Fruit fly (Drosophila melanogaster) whole organism, embryonic: ENCODE data around the gene Mkk4.

ENCODE experiments used
- Awh ChIP-seq: fragments of 200-800 bp; sonication (Bioruptor generic); IDR thresholded peaks from 2 replicates; pipeline ENCODE4, ENCODE4 v1.3.6; 2022; ENCODE audit warnings: missing biosample characterization, missing genetic modification characterization
- Bdp1 ChIP-seq: fragments of 200-800 bp; sonication (Bioruptor generic); optimal IDR thresholded peaks from 3 replicates; lab custom pipeline; 2016; ENCODE audit warnings: missing biosample characterization, missing genetic modification characterization
- CG10565 ChIP-seq: fragments of 200-800 bp; sonication (Bioruptor generic); optimal IDR thresholded peaks from 3 replicates; lab custom pipeline; 2016; ENCODE audit warnings: missing biosample characterization, mild to moderate bottlenecking, missing genetic modification characterization
- CG10979 ChIP-seq: fragments of 200-800 bp; sonication (Bioruptor generic); optimal IDR thresholded peaks from 2 replicates; lab custom pipeline; 2018; ENCODE audit warnings: missing biosample characterization, mild to moderate bottlenecking, missing genetic modification characterization, moderate library complexity
- CG11247 ChIP-seq: fragments of 200-800 bp; sonication (Bioruptor generic); IDR thresholded peaks from 2 replicates; pipeline ENCODE4 v1.3.6; 2022; ENCODE audit warnings: missing biosample characterization, missing genetic modification characterization
- CG13296 ChIP-seq: fragments of 200-800 bp; sonication (Bioruptor generic); optimal IDR thresholded peaks from 3 replicates; lab custom pipeline; 2018; ENCODE audit warnings: missing biosample characterization, mild to moderate bottlenecking, missing genetic modification characterization
- CG16779 ChIP-seq: fragments of 200-800 bp; sonication (Bioruptor generic); IDR thresholded peaks from 2 replicates; pipeline ENCODE4 v1.3.6; 2022; ENCODE audit warnings: missing biosample characterization, missing genetic modification characterization
- CG18619 ChIP-seq: fragments of 200-800 bp; sonication (Bioruptor generic); optimal IDR thresholded peaks from 3 replicates; lab custom pipeline; 2017; ENCODE audit warnings: missing biosample characterization, mild to moderate bottlenecking, missing genetic modification characterization
- CG18764 ChIP-seq: fragments of 200-800 bp; sonication (Bioruptor generic); optimal IDR thresholded peaks from 3 replicates; lab custom pipeline; 2016; ENCODE audit warnings: missing biosample characterization, missing genetic modification characterization
- CG2678 ChIP-seq: fragments of 200-800 bp; sonication (Bioruptor generic); optimal IDR thresholded peaks from 3 replicates; lab custom pipeline; 2019; ENCODE audit warnings: missing biosample characterization, mild to moderate bottlenecking, missing genetic modification characterization, moderate library complexity
- CG2712 ChIP-seq: fragments of 200-800 bp; optimal IDR thresholded peaks from 3 replicates; lab custom pipeline; 2019; ENCODE audit warnings: missing biosample characterization, mild to moderate bottlenecking, missing genetic modification characterization, moderate library complexity
- CG4360 ChIP-seq: fragments of 200-800 bp; sonication (Bioruptor generic); IDR thresholded peaks from 2 replicates; pipeline ENCODE4 v1.3.6; 2022; ENCODE audit warnings: missing biosample characterization, missing genetic modification characterization
- CG7786 ChIP-seq: fragments of 200-800 bp; sonication (Bioruptor generic); optimal IDR thresholded peaks from 2 replicates; lab custom pipeline; 2016; ENCODE audit warnings: missing biosample characterization, missing genetic modification characterization
- CG7839 ChIP-seq: fragments of 200-800 bp; sonication (Bioruptor generic); optimal IDR thresholded peaks from 3 replicates; lab custom pipeline; 2018; ENCODE audit warnings: missing biosample characterization, mild to moderate bottlenecking, missing genetic modification characterization, moderate library complexity
- CG8290 ChIP-seq, 3 experiments: fragments of 200-800 bp; sonication (Bioruptor generic); optimal IDR thresholded peaks; 2 replicates each; lab custom pipeline; 2016 to 2019; ENCODE audit warnings: missing biosample characterization in 3 of 3, missing genetic modification characterization in 3 of 3, mild to moderate bottlenecking in 2 of 3, moderate library complexity in 1 of 3
- CG9437 ChIP-seq: fragments of 200-800 bp; sonication (Bioruptor generic); optimal IDR thresholded peaks from 2 replicates; lab custom pipeline; 2018; ENCODE audit warnings: missing biosample characterization, mild to moderate bottlenecking, missing genetic modification characterization
- CHES-1-like ChIP-seq: fragments of 200-800 bp; sonication (Bioruptor generic); optimal IDR thresholded peaks from 2 replicates; lab custom pipeline; 2016; ENCODE audit warnings: missing biosample characterization, missing genetic modification characterization
- D19A ChIP-seq: fragments of 200-800 bp; optimal IDR thresholded peaks from 3 replicates; lab custom pipeline; 2019; ENCODE audit warnings: missing biosample characterization, mild to moderate bottlenecking, missing genetic modification characterization, moderate library complexity
- Ets97D ChIP-seq: fragments of 200-800 bp; sonication (Bioruptor generic); optimal IDR thresholded peaks from 3 replicates; lab custom pipeline; 2016; ENCODE audit warnings: missing biosample characterization, missing genetic modification characterization
- Jarid2 ChIP-seq: fragments of 200-800 bp; sonication (Bioruptor generic); optimal IDR thresholded peaks from 3 replicates; lab custom pipeline; 2017; ENCODE audit warnings: mild to moderate bottlenecking, missing biosample characterization, missing genetic modification reagents, missing genetic modification characterization
- Meics ChIP-seq: fragments of 200-800 bp; sonication (Bioruptor generic); optimal IDR thresholded peaks from 2 replicates; lab custom pipeline; 2017; ENCODE audit warnings: missing biosample characterization, mild to moderate bottlenecking, missing genetic modification characterization
- NK7.1 ChIP-seq: fragments of 200-800 bp; sonication (Bioruptor generic); optimal IDR thresholded peaks from 3 replicates; lab custom pipeline; 2016; ENCODE audit warnings: missing biosample characterization, missing genetic modification characterization
- Ptx1 ChIP-seq: fragments of 200-800 bp; sonication (Bioruptor generic); IDR thresholded peaks from 2 replicates; pipeline ENCODE4 v1.3.6; 2022; ENCODE audit warnings: missing biosample characterization, missing genetic modification characterization
- Ravus ChIP-seq: fragments of 200-800 bp; sonication (Bioruptor generic); IDR thresholded peaks from 2 replicates; pipeline ENCODE4 v1.3.6; 2022; ENCODE audit warnings: missing biosample characterization, missing genetic modification characterization
- Sox102F ChIP-seq: fragments of 200-800 bp; sonication (Bioruptor generic); optimal IDR thresholded peaks from 2 replicates; lab custom pipeline; 2018; ENCODE audit warnings: missing biosample characterization, mild to moderate bottlenecking, missing genetic modification characterization, moderate library complexity
- Ssrp ChIP-seq: fragments of 200-800 bp; sonication (Bioruptor generic); optimal IDR thresholded peaks from 2 replicates; lab custom pipeline; 2018; ENCODE audit warnings: missing biosample characterization, mild to moderate bottlenecking, missing genetic modification characterization, moderate library complexity
- YL-1 ChIP-seq: fragments of 200-800 bp; sonication (Bioruptor generic); optimal IDR thresholded peaks from 3 replicates; lab custom pipeline; 2017; ENCODE audit warnings: missing biosample characterization, mild to moderate bottlenecking, missing genetic modification characterization
- amos ChIP-seq: fragments of 200-800 bp; sonication (Bioruptor generic); IDR thresholded peaks from 2 replicates; pipeline ENCODE4 v1.3.6; 2022; ENCODE audit warnings: missing biosample characterization, missing genetic modification characterization; ENCODE audit not compliant: partially characterized antibody
- chn ChIP-seq: fragments of 200-800 bp; sonication (Bioruptor generic); optimal IDR thresholded peaks from 2 replicates; lab custom pipeline; 2016; ENCODE audit warnings: missing biosample characterization, missing genetic modification characterization
- dmrt11E ChIP-seq: fragments of 200-800 bp; sonication (Bioruptor generic); optimal IDR thresholded peaks from 3 replicates; lab custom pipeline; 2018; ENCODE audit warnings: missing biosample characterization, mild to moderate bottlenecking, missing genetic modification characterization, moderate library complexity
- dysf ChIP-seq: fragments of 200-800 bp; sonication (Bioruptor generic); IDR thresholded peaks from 3 replicates; pipeline ENCODE4 v1.3.6; 2022; ENCODE audit warnings: missing biosample characterization, missing genetic modification characterization
- ewg ChIP-seq: fragments of 200-800 bp; sonication (Bioruptor generic); optimal IDR thresholded peaks from 3 replicates; lab custom pipeline; 2017; ENCODE audit warnings: mild to moderate bottlenecking, missing biosample characterization, missing genetic modification reagents, missing genetic modification characterization
- fd3F ChIP-seq: fragments of 200-800 bp; sonication (Bioruptor generic); optimal IDR thresholded peaks from 2 replicates; lab custom pipeline; 2018; ENCODE audit warnings: missing biosample characterization, mild to moderate bottlenecking, missing genetic modification characterization, moderate library complexity
- gce ChIP-seq: fragments of 200-800 bp; sonication (Bioruptor generic); IDR thresholded peaks from 3 replicates; pipeline ENCODE4 v1.3.6; 2022; ENCODE audit warnings: missing biosample characterization, missing genetic modification characterization
- gem ChIP-seq: fragments of 200-800 bp; sonication (Bioruptor generic); optimal IDR thresholded peaks from 2 replicates; lab custom pipeline; 2019; ENCODE audit warnings: missing biosample characterization, mild to moderate bottlenecking, missing genetic modification characterization, moderate library complexity
- hbn ChIP-seq: fragments of 200-800 bp; sonication (Bioruptor generic); IDR thresholded peaks from 2 replicates; pipeline ENCODE4 v1.3.6; 2022; ENCODE audit warnings: missing biosample characterization, missing genetic modification characterization; ENCODE audit not compliant: partially characterized antibody
- hth ChIP-seq: fragments of >200 bp; optimal IDR thresholded peaks from 2 replicates; lab custom pipeline; 2017; ENCODE audit warnings: inconsistent platforms
- ind ChIP-seq: fragments of 200-800 bp; sonication (Bioruptor generic); optimal IDR thresholded peaks from 3 replicates; lab custom pipeline; 2016; ENCODE audit warnings: missing biosample characterization, missing genetic modification characterization
- klu ChIP-seq: fragments of 200-800 bp; sonication (Bioruptor generic); IDR thresholded peaks from 2 replicates; pipeline ENCODE4 v1.3.6; 2022; ENCODE audit warnings: missing biosample characterization, missing genetic modification characterization
- pan ChIP-seq, 4 experiments: fragments of >200 bp in 3 of 4; fragments of 200-800 bp in 1 of 4; sonication (Bioruptor generic) in 1 of 4; optimal IDR thresholded peaks in 3 of 4; IDR thresholded peaks in 1 of 4; 2 replicates each; pipeline versions ENCODE4 v1.3.6 to Lab custom; 2017 to 2022; ENCODE audit warnings: missing biosample characterization in 2 of 4, missing genetic modification characterization in 2 of 4, mixed read lengths in 1 of 4
- pzg ChIP-seq: fragments of 200-800 bp; sonication (Bioruptor generic); optimal IDR thresholded peaks from 3 replicates; lab custom pipeline; 2018; ENCODE audit warnings: missing biosample characterization, mild to moderate bottlenecking, missing genetic modification characterization, moderate library complexity
- row ChIP-seq: fragments of 200-800 bp; sonication (Bioruptor generic); IDR thresholded peaks from 3 replicates; pipeline ENCODE4 v1.3.6; 2022; ENCODE audit warnings: missing biosample characterization, missing genetic modification characterization
- schlank ChIP-seq: fragments of 200-800 bp; sonication (Bioruptor generic); optimal IDR thresholded peaks from 2 replicates; lab custom pipeline; 2018; ENCODE audit warnings: missing biosample characterization, mild to moderate bottlenecking, missing genetic modification characterization
- scrt ChIP-seq: fragments of 200-800 bp; sonication (Bioruptor generic); optimal IDR thresholded peaks from 2 replicates; lab custom pipeline; 2018; ENCODE audit warnings: missing biosample characterization, mild to moderate bottlenecking, missing genetic modification characterization, moderate library complexity
- sens ChIP-seq: fragments of 200-800 bp; sonication (Bioruptor generic); peaks from one replicate; lab custom pipeline; 2016; ENCODE audit warnings: missing biosample characterization, missing genetic modification characterization
- shn ChIP-seq: fragments of 200-800 bp; sonication (Bioruptor generic); optimal IDR thresholded peaks from 3 replicates; lab custom pipeline; 2016; ENCODE audit warnings: missing biosample characterization, missing genetic modification characterization
- ssp ChIP-seq: fragments of 200-800 bp; sonication (Bioruptor generic); IDR thresholded peaks from 2 replicates; pipeline ENCODE4 v1.3.6; 2022; ENCODE audit warnings: missing biosample characterization, missing genetic modification characterization
- stwl ChIP-seq: fragments of 200-800 bp; sonication (Bioruptor generic); optimal IDR thresholded peaks from 3 replicates; lab custom pipeline; 2018; ENCODE audit warnings: missing biosample characterization, mild to moderate bottlenecking, missing genetic modification characterization, moderate library complexity
- ttk ChIP-seq: fragments of 200-800 bp; sonication (Bioruptor generic); IDR thresholded peaks from 2 replicates; pipeline ENCODE4 v2.1.2; 2022; ENCODE audit warnings: missing biosample characterization, missing genetic modification characterization
- zfh2 ChIP-seq: fragments of 200-800 bp; sonication (Bioruptor generic); optimal IDR thresholded peaks from 2 replicates; lab custom pipeline; 2016; ENCODE audit warnings: missing biosample characterization, missing genetic modification characterization

The Mkk4 gene

dm6 chr3R:8663668-8664283 lies 13.2 kb upstream of the Mkk4 start, which contains the start of gene CG8032 (continued):
- TF ChIP-seq Jarid2 (GFP tag; lab: Kevin White, UChicago) (no peak), YL-1 (GFP tag; lab: Kevin White, UChicago) (peak; percentile 55), zfh2 (GFP tag; lab: Kevin White, UChicago) (peak; percentile 48), dysf (GFP tag; lab: Robert Waterston, UW) (no peak), CG8290 (GFP tag; optimal IDR thresholded peaks at IDR 0.05; lab: Kevin White, UChicago) (peak; percentile 80), CG8290 (tag; optimal IDR thresholded peaks at IDR 0.05; lab: Kevin White, UChicago) (peak; percentile 53 to 84), CG10565 (no peak), CG18764 (GFP tag; lab: Kevin White, UChicago) (no peak), ewg (no peak), CG2678 (tag; lab: Kevin White, UChicago) (peak; percentile 43), Bdp1 (GFP tag; lab: Kevin White, UChicago) (peak; percentile 14), scrt (GFP tag; lab: Kevin White, UChicago) (no peak), Ssrp (no peak), CG18619 (GFP tag; lab: Kevin White, UChicago) (peak; percentile 22), pzg (peak; percentile 75), CG13296 (GFP tag; lab: Kevin White, UChicago) (peak; percentile 16), chn (GFP tag; lab: Kevin White, UChicago) (peak; percentile 21), stwl (tag; lab: Kevin White, UChicago) (peak; percentile 65), pan (optimal IDR thresholded peaks at IDR 0.05; lab: Kevin White, UChicago) (no peak), pan (GFP tag; optimal IDR thresholded peaks at IDR 0.05 in 1 of 2, IDR thresholded peaks at IDR 0.05 in 1 of 2) (no peak), hbn (GFP tag; lab: Robert Waterston, UW) (peak; percentile 59), hth (lab: Kevin White, UChicago) (no peak), klu (no peak), schlank (tag; lab: Kevin White, UChicago) (no peak), gem (tag; lab: Kevin White, UChicago) (peak; percentile 51), gce (no peak), D19A (tag; lab: Kevin White, UChicago) (no peak), CG2712 (tag; lab: Kevin White, UChicago) (peak; percentile 64), Awh (GFP tag; lab: Robert Waterston, UW) (no peak), CG7839 (tag; lab: Kevin White, UChicago) (peak; percentile 41), ind (peak; percentile 61), CG16779 (GFP tag; lab: Robert Waterston, UW) (no peak), amos (GFP tag; lab: Robert Waterston, UW) (peak; percentile 59), CG7786 (GFP tag; lab: Kevin White, UChicago) (peak; percentile 35), sens (peak; percentile 91), NK7.1 (GFP tag; lab: Kevin White, UChicago) (no peak), dmrt11E (tag; lab: Kevin White, UChicago) (peak; percentile 0), CG11247 (GFP tag; lab: Robert Waterston, UW) (no peak), Ptx1 (peak; percentile 44), fd3F (GFP tag; lab: Kevin White, UChicago) (no peak), CG10979 (peak; percentile 18), ttk (GFP tag; lab: Robert Waterston, UW) (peak; percentile 36; the same call in 1 of the 2 replicates), Sox102F (GFP tag; lab: Kevin White, UChicago) (peak; percentile 48), CG9437 (no peak), Ets97D (GFP tag; lab: Kevin White, UChicago) (peak; percentile 82), Ravus (GFP tag; lab: Robert Waterston, UW) (no peak), shn (GFP tag; lab: Kevin White, UChicago) (peak; percentile 36), CHES-1-like (GFP tag; lab: Kevin White, UChicago) (no peak), ssp (GFP tag; lab: Robert Waterston, UW) (no peak), Meics (GFP tag; lab: Kevin White, UChicago) (peak; percentile 12), row (GFP tag; lab: Robert Waterston, UW) (peak; percentile 62), CG4360 (GFP tag; lab: Robert Waterston, UW) (no peak)
